Worm (Caenorhabditis elegans) whole organism, L2 larva: ENCODE data around the gene fbxa-56.

ENCODE experiments used
- blmp-1 ChIP-seq: sonication (generic microtip); optimal IDR thresholded peaks from 2 replicates; lab custom pipeline; 2017; ENCODE audit warnings: missing genetic modification characterization, mild to moderate bottlenecking, missing compliant biosample characterization, antibody characterized with exemption, moderate library complexity; ENCODE audit not compliant: insufficient read depth
- skn-1 ChIP-seq: sonication (generic microtip); optimal IDR thresholded peaks from 2 replicates; lab custom pipeline; 2017; ENCODE audit warnings: missing biosample characterization, missing genetic modification characterization

- TF ChIP-seq blmp-1 (no peak), skn-1 (tag; lab: Kevin White, UChicago) (no peak)
Observed at ce11 chrIII:907990-908389, 29.9 kb downstream of the fbxa-56 start.
